Fruit fly (Drosophila melanogaster): ENCODE data around the gene mthl10.
A peak's percentile ranks its signal among the peaks of the same experiment; 100 is the strongest.

mthl10 gene

dm6 chr3L:349751-350150, 7.0 kb upstream of the mthl10 start (continued):
- peak; percentile 24; the same call in 1 of the 2 replicates for TF ChIP-seq Rfx (GFP tag; IDR thresholded peaks at IDR 0.05)
- TF ChIP-seq Jarid2 (GFP tag; optimal IDR thresholded peaks at IDR 0.05): no peak
- TF ChIP-seq gce (GFP tag; IDR thresholded peaks at IDR 0.05): no peak
- no peak for TF ChIP-seq lbe (GFP tag; optimal IDR thresholded peaks at IDR 0.05)
- TF ChIP-seq dati (GFP tag; IDR thresholded peaks at IDR 0.05): no peak
- no peak for TF ChIP-seq CG15073 (GFP tag; optimal IDR thresholded peaks at IDR 0.05)
- TF ChIP-seq scrt (GFP tag; optimal IDR thresholded peaks at IDR 0.05): no peak
- TF ChIP-seq CG10543 (GFP tag; optimal IDR thresholded peaks at IDR 0.05): peak; percentile 58
- 0 out of 4 replicates have a peak, but pooled peaks have one; percentile 9 for TF ChIP-seq chinmo (GFP tag; IDR thresholded peaks at IDR 0.05; ENCODE audit: partially characterized antibody)
- no peak for TF ChIP-seq schlank (tag; optimal IDR thresholded peaks at IDR 0.05)
- no peak for TF ChIP-seq dimm (GFP tag; IDR thresholded peaks at IDR 0.05)
- no peak for TF ChIP-seq Mad (GFP tag; optimal IDR thresholded peaks at IDR 0.05)
- TF ChIP-seq CG1647 (GFP tag; optimal IDR thresholded peaks at IDR 0.05): no peak
- TF ChIP-seq run (tag; optimal IDR thresholded peaks at IDR 0.05): no peak
- no peak for TF ChIP-seq sug (tag; optimal IDR thresholded peaks at IDR 0.05)
- TF ChIP-seq pan (optimal IDR thresholded peaks at IDR 0.05): no peak
- TF ChIP-seq pan (GFP tag; optimal IDR thresholded peaks at IDR 0.05 in 1 of 2, IDR thresholded peaks at IDR 0.05 in 1 of 2): no peak
- peak; percentile 15 for TF ChIP-seq mam (GFP tag; optimal IDR thresholded peaks at IDR 0.05)
- TF ChIP-seq lola (GFP tag; optimal IDR thresholded peaks at IDR 0.05): no peak
- TF ChIP-seq Dad (GFP tag; optimal IDR thresholded peaks at IDR 0.05): no peak
- TF ChIP-seq CG3726 (GFP tag; IDR thresholded peaks at IDR 0.05): no peak
- TF ChIP-seq Poxn (GFP tag; IDR thresholded peaks at IDR 0.05): no peak
- TF ChIP-seq ac (GFP tag; optimal IDR thresholded peaks at IDR 0.05): no peak
- TF ChIP-seq lmd (GFP tag; IDR thresholded peaks at IDR 0.05): 0 out of 2 replicates have a peak, but pooled peaks have one; percentile 6
- TF ChIP-seq CG31388 (GFP tag; optimal IDR thresholded peaks at IDR 0.05): no peak
- TF ChIP-seq slou (GFP tag; optimal IDR thresholded peaks at IDR 0.05): no peak
- TF ChIP-seq CG11456 (GFP tag; IDR thresholded peaks at IDR 0.05): no peak
- peak; percentile 84 for TF ChIP-seq sens (GFP tag)
- TF ChIP-seq abd-A (tag; optimal IDR thresholded peaks at IDR 0.05): no peak
- TF ChIP-seq Ets97D (GFP tag; optimal IDR thresholded peaks at IDR 0.05): no peak
- no peak for TF ChIP-seq Bgb (GFP tag; IDR thresholded peaks at IDR 0.05; ENCODE audit: partially characterized antibody)
- TF ChIP-seq CG34376 (GFP tag; optimal IDR thresholded peaks at IDR 0.05): peak; percentile 72
- TF ChIP-seq CG32767 (GFP tag; IDR thresholded peaks at IDR 0.05): no peak
- TF ChIP-seq Drgx (GFP tag; IDR thresholded peaks at IDR 0.05): 0 out of 2 replicates have a peak, but pooled peaks have one; percentile 12
- no peak for TF ChIP-seq grn (GFP tag; optimal IDR thresholded peaks at IDR 0.05)
- TF ChIP-seq fd102C (GFP tag; optimal IDR thresholded peaks at IDR 0.05): no peak
- no peak for TF ChIP-seq CG8388 (GFP tag; optimal IDR thresholded peaks at IDR 0.05)
- peak; percentile 33 for TF ChIP-seq lilli (GFP tag; optimal IDR thresholded peaks at IDR 0.05)
- TF ChIP-seq unc-4 (GFP tag; IDR thresholded peaks at IDR 0.05; ENCODE audit: partially characterized antibody): no peak
- no peak for TF ChIP-seq CG6689 (GFP tag; IDR thresholded peaks at IDR 0.05)
- TF ChIP-seq lov (optimal IDR thresholded peaks at IDR 0.05): no peak
- no peak for TF ChIP-seq lov (GFP tag; IDR thresholded peaks at IDR 0.05)
- TF ChIP-seq NfI (GFP tag; optimal IDR thresholded peaks at IDR 0.05): no peak
- no peak for TF ChIP-seq Hey (tag; optimal IDR thresholded peaks at IDR 0.05)
- TF ChIP-seq Awh (GFP tag; IDR thresholded peaks at IDR 0.05): no peak
- TF ChIP-seq nmo (GFP tag; optimal IDR thresholded peaks at IDR 0.05): no peak
- no peak for TF ChIP-seq vnd (GFP tag; IDR thresholded peaks at IDR 0.05; ENCODE audit: partially characterized antibody)
